Worm (Caenorhabditis elegans) whole organism, midembryonic: ENCODE results near the gene fpn-1.2.

ENCODE experiments used
- flt-1 ChIP-seq: fragments of 200-800 bp; sonication (Bioruptor generic); IDR thresholded peaks from 2 replicates; pipeline ENCODE4 v1.3.6; 2022; ENCODE audit warnings: missing genetic modification characterization, missing compliant biosample characterization
- ztf-29 ChIP-seq: fragments of 200-800 bp; sonication (Bioruptor generic); IDR thresholded peaks from 2 replicates; pipeline ENCODE4 v1.3.6; 2022; ENCODE audit warnings: missing genetic modification reagents, missing genetic modification characterization, missing compliant biosample characterization

- TF ChIP-seq flt-1 (GFP tag; lab: Robert Waterston, UW) (no peak), ztf-29 (GFP tag; lab: Robert Waterston, UW) (no peak)
Measured at ce11 chrV:1434398-1434797, 30.1 kb downstream of the fpn-1.2 start.
